Worm (Caenorhabditis elegans) whole organism, L2 larva: ENCODE measurements around the gene dmsr-1.

Experiments used
- C34F6.9 ChIP-seq: fragments of 150-350 bp; optimal IDR thresholded peaks from 2 replicates; lab custom pipeline; 2014; ENCODE audit warnings: missing biosample characterization, missing genetic modification characterization
- F13H6.1 ChIP-seq: sonication (generic microtip); optimal IDR thresholded peaks from 2 replicates; lab custom pipeline; 2016; ENCODE audit warnings: missing genetic modification characterization, missing compliant biosample characterization
- ZK546.5 ChIP-seq: sonication (generic microtip); optimal IDR thresholded peaks from 2 replicates; lab custom pipeline; 2017; ENCODE audit warnings: missing biosample characterization, missing genetic modification characterization
- alr-1 ChIP-seq: fragments of 150-350 bp; optimal IDR thresholded peaks from 2 replicates; lab custom pipeline; 2014; ENCODE audit warnings: missing biosample characterization, missing genetic modification characterization
- ama-1 ChIP-seq: fragments of 150-350 bp; optimal IDR thresholded peaks from 2 replicates; lab custom pipeline; 2018; ENCODE audit warnings: inconsistent platforms
- blmp-1 ChIP-seq: sonication (generic microtip); optimal IDR thresholded peaks from 2 replicates; lab custom pipeline; 2017; ENCODE audit warnings: missing genetic modification characterization, mild to moderate bottlenecking, missing compliant biosample characterization, antibody characterized with exemption, moderate library complexity; ENCODE audit not compliant: insufficient read depth
- ceh-82 ChIP-seq: fragments of 150-350 bp; optimal IDR thresholded peaks from 2 replicates; lab custom pipeline; 2014; ENCODE audit warnings: missing biosample characterization, missing genetic modification characterization
- dmd-4 ChIP-seq: sonication (generic microtip); optimal IDR thresholded peaks from 2 replicates; lab custom pipeline; 2017; ENCODE audit warnings: missing biosample characterization, missing genetic modification characterization
- egl-27 ChIP-seq: sonication (generic microtip); optimal IDR thresholded peaks from 3 replicates; lab custom pipeline; 2017; ENCODE audit warnings: missing biosample characterization, missing genetic modification reagents, missing genetic modification characterization
- gmeb-1 ChIP-seq: fragments of 150-350 bp; optimal IDR thresholded peaks from 2 replicates; lab custom pipeline; 2014; ENCODE audit warnings: missing biosample characterization, missing genetic modification characterization
- lin-13 ChIP-seq: fragments of 150-350 bp; optimal IDR thresholded peaks from 2 replicates; lab custom pipeline; 2014; ENCODE audit warnings: missing biosample characterization, missing genetic modification reagents, missing genetic modification characterization
- lin-39 ChIP-seq: fragments of 150-350 bp; optimal IDR thresholded peaks from 2 replicates; lab custom pipeline; 2014; ENCODE audit warnings: missing biosample characterization, missing genetic modification reagents, missing genetic modification characterization
- lsy-2 ChIP-seq, 2 experiments: fragments of 150-350 bp in 1 of 2; sonication (generic microtip) in 1 of 2; optimal IDR thresholded peaks; 2 replicates each; lab custom pipeline; 2014 to 2017; ENCODE audit warnings: missing biosample characterization in 2 of 2, missing genetic modification characterization in 2 of 2
- mab-5 ChIP-seq: fragments of 150-350 bp; optimal IDR thresholded peaks from 2 replicates; lab custom pipeline; 2014; ENCODE audit warnings: missing biosample characterization, missing genetic modification characterization
- mbf-1 ChIP-seq: sonication (generic microtip); optimal IDR thresholded peaks from 2 replicates; lab custom pipeline; 2017; ENCODE audit warnings: missing biosample characterization, missing genetic modification characterization
- mdl-1 ChIP-seq, 2 experiments: fragments of 150-350 bp in 1 of 2; sonication (generic microtip) in 1 of 2; optimal IDR thresholded peaks; 2 replicates each; lab custom pipeline; 2017; ENCODE audit warnings: missing biosample characterization in 2 of 2, missing genetic modification characterization in 2 of 2
- nhr-129 ChIP-seq: fragments of 150-350 bp; optimal IDR thresholded peaks from 2 replicates; lab custom pipeline; 2014; ENCODE audit warnings: missing biosample characterization, missing genetic modification characterization
- nhr-21 ChIP-seq: fragments of 150-350 bp; optimal IDR thresholded peaks from 2 replicates; lab custom pipeline; 2014; ENCODE audit warnings: missing biosample characterization, missing genetic modification characterization
- nhr-237 ChIP-seq: fragments of 150-350 bp; optimal IDR thresholded peaks from 2 replicates; lab custom pipeline; 2014; ENCODE audit warnings: missing biosample characterization, missing genetic modification characterization
- nhr-25 ChIP-seq: fragments of 150-350 bp; sonication (generic microtip); optimal IDR thresholded peaks from 3 replicates; lab custom pipeline; 2014; ENCODE audit warnings: missing biosample characterization, missing genetic modification characterization
- nhr-6 ChIP-seq: fragments of 150-350 bp; optimal IDR thresholded peaks from 2 replicates; lab custom pipeline; 2014; ENCODE audit warnings: missing biosample characterization, missing genetic modification characterization
- sem-4 ChIP-seq: fragments of 150-350 bp; optimal IDR thresholded peaks from 2 replicates; lab custom pipeline; 2014; ENCODE audit warnings: missing biosample characterization, missing genetic modification reagents, missing genetic modification characterization
- sma-3 ChIP-seq: sonication (generic microtip); optimal IDR thresholded peaks from 2 replicates; lab custom pipeline; 2016; ENCODE audit warnings: missing genetic modification reagents, missing genetic modification characterization, missing compliant biosample characterization
- sma-9 ChIP-seq, 2 experiments: fragments of 150-350 bp in 1 of 2; sonication (generic microtip) in 1 of 2; optimal IDR thresholded peaks; 2 replicates each; lab custom pipeline; 2014 to 2016; ENCODE audit warnings: missing genetic modification characterization in 2 of 2, mild to moderate bottlenecking in 1 of 2, missing biosample characterization in 1 of 2, missing compliant biosample characterization in 1 of 2, missing genetic modification reagents in 1 of 2, moderate library complexity in 1 of 2
- snpc-4 ChIP-seq: fragments of 150-350 bp; optimal IDR thresholded peaks from 2 replicates; lab custom pipeline; 2014; ENCODE audit warnings: missing biosample characterization, missing genetic modification characterization
- unc-55 ChIP-seq: fragments of 150-350 bp; sonication (generic microtip); optimal IDR thresholded peaks from 3 replicates; lab custom pipeline; 2014; ENCODE audit warnings: missing biosample characterization, missing genetic modification reagents, missing genetic modification characterization
- zag-1 ChIP-seq: fragments of 150-350 bp; optimal IDR thresholded peaks from 2 replicates; lab custom pipeline; 2014; ENCODE audit warnings: missing biosample characterization, missing genetic modification characterization
- ztf-1 ChIP-seq: fragments of 200-800 bp; sonication (Bioruptor generic); conservative IDR thresholded peaks from 2 replicates; pipeline ENCODE4 v1.3.6; 2022; ENCODE audit warnings: missing genetic modification characterization, missing compliant biosample characterization
- ztf-11 ChIP-seq: sonication (generic microtip); optimal IDR thresholded peaks from 2 replicates; lab custom pipeline; 2017; ENCODE audit warnings: missing biosample characterization, missing genetic modification characterization
- ztf-4 ChIP-seq: fragments of 150-350 bp; optimal IDR thresholded peaks from 2 replicates; lab custom pipeline; 2014; ENCODE audit warnings: missing biosample characterization, missing genetic modification characterization

Gene dmsr-1

DNA sequence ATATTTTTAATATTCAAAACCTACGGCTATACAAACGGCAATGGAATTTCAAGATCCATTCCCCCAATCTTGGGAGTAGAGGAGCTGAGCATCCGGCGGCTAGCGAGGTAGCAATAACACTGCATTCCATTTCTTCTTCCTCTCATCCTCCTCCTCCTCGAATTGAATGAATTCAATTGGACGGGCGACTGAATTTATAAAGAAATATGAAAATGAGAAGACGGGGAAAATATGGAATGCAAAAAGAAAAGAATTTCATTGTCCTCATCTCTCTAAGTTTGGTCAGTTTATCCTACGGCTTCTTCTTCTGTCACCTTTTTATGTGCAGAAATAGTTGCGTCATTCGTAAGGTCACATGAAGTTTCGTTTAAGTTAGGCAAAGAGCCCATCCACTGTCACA lies 2.2 kb upstream of the dmsr-1 start:
- TF ChIP-seq dmd-4 (tag; lab: Kevin White, UChicago) (no peak), ama-1 (lab: Kevin White, UChicago) (no peak), snpc-4 (tag; lab: Kevin White, UChicago) (no peak), sma-9 (GFP tag; optimal IDR thresholded peaks at IDR 0.05; lab: Kevin White, UChicago) (no peak), sma-9 (tag; optimal IDR thresholded peaks at IDR 0.05; lab: Kevin White, UChicago) (no peak)
- TF ChIP-seq, all 48 proteins: peak for 0

DNA sequence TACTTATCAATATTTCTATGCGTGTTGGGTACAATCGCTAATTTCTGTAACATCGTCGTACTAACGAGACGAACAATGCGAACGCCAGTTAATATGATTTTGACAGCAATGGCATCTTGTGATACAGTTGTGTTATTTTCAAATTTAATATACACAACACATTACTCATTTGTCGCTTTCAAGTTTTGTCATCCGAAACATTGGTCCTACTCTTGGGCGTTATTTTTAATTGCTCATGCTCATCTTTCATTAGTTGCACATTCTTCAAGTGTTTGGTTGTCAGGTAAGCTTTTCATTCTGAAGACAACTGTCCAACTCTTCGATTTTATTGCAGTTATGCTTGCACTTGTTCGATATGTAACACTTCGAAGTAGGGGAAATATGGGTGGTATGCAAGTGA lies 638 bp downstream of the dmsr-1 start:
- TF ChIP-seq F13H6.1 (tag; lab: Kevin White, UChicago), result no peak
- no peak for TF ChIP-seq nhr-237 (tag; lab: Kevin White, UChicago)
- no peak for TF ChIP-seq ztf-11 (tag; lab: Kevin White, UChicago)
- no peak for TF ChIP-seq lsy-2 (tag; optimal IDR thresholded peaks at IDR 0.05; lab: Kevin White, UChicago)
- no peak for TF ChIP-seq ceh-82 (tag; lab: Kevin White, UChicago)
- TF ChIP-seq blmp-1 (tag; lab: Kevin White, UChicago), result no peak
- no peak for TF ChIP-seq gmeb-1 (tag; lab: Kevin White, UChicago)
- TF ChIP-seq ztf-1 (GFP tag; lab: Robert Waterston, UW), result no peak

DNA sequence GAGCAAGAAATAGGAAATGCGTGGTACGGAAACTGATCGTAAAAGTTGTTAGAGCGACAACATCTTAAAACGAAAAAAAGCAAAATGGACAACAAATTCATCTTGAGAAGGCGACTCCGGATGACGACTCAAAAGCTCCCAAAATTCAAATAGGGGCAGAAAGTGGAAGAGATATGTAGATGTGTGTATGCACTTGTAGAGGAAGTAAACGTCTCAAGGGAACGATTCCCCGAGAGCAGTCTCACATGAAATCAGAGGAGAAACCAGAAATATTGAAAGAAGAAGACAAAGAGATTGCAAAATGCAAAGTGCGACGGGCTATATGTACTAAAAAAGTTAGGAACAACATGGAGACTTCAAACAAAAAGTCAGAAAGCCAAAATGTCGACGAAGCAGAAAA lies 4.9 kb downstream of the dmsr-1 start, which contains the start of gene F57B7.2:
TSS of gene F57B7.2 (minus strand) at position 101 of the 400 bp plus-strand sequence.
- peak; percentile 2 for TF ChIP-seq mab-5
- TF ChIP-seq lsy-2 (tag; optimal IDR thresholded peaks at IDR 0.05; lab: Kevin White, UChicago), result no peak
- peak; percentile 7 for TF ChIP-seq sma-9 (GFP tag; optimal IDR thresholded peaks at IDR 0.05; lab: Kevin White, UChicago)
- no peak for TF ChIP-seq sma-9 (tag; optimal IDR thresholded peaks at IDR 0.05; lab: Kevin White, UChicago)
- TF ChIP-seq nhr-21 (tag; lab: Kevin White, UChicago), result no peak

ce11 chrV:11445375-11445774 lies 6.8 kb downstream of the dmsr-1 start:
- no peak for TF ChIP-seq snpc-4 (tag; lab: Kevin White, UChicago)
- no peak for TF ChIP-seq nhr-6 (tag; lab: Kevin White, UChicago)
- peak; percentile 43 for TF ChIP-seq C34F6.9 (tag; lab: Kevin White, UChicago)
- peak; percentile 23 for TF ChIP-seq sem-4
- no peak for TF ChIP-seq mbf-1 (tag; lab: Kevin White, UChicago)
- TF ChIP-seq lsy-2 (tag; optimal IDR thresholded peaks at IDR 0.05; lab: Kevin White, UChicago), result peak in 1 of 2 experiments; percentile 5
- no peak for TF ChIP-seq ztf-4 (tag; lab: Kevin White, UChicago)
- no peak for TF ChIP-seq egl-27 (tag; lab: Kevin White, UChicago)
- peak; percentile 61 for TF ChIP-seq unc-55 (GFP tag; lab: Kevin White, UChicago)
- peak; percentile 58 for TF ChIP-seq zag-1 (tag; lab: Kevin White, UChicago)
- peak in 1 of 2 experiments; percentile 29 for TF ChIP-seq mdl-1 (tag; optimal IDR thresholded peaks at IDR 0.05; lab: Kevin White, UChicago)
- peak; percentile 75 for TF ChIP-seq F13H6.1 (tag; lab: Kevin White, UChicago)
- peak; percentile 14 for TF ChIP-seq mab-5
- TF ChIP-seq lin-13, result peak; percentile 22
- TF ChIP-seq ZK546.5 (tag; lab: Kevin White, UChicago), result no peak
- TF ChIP-seq sma-9 (GFP tag; optimal IDR thresholded peaks at IDR 0.05; lab: Kevin White, UChicago), result peak; percentile 14
- TF ChIP-seq sma-9 (tag; optimal IDR thresholded peaks at IDR 0.05; lab: Kevin White, UChicago), result no peak

DNA sequence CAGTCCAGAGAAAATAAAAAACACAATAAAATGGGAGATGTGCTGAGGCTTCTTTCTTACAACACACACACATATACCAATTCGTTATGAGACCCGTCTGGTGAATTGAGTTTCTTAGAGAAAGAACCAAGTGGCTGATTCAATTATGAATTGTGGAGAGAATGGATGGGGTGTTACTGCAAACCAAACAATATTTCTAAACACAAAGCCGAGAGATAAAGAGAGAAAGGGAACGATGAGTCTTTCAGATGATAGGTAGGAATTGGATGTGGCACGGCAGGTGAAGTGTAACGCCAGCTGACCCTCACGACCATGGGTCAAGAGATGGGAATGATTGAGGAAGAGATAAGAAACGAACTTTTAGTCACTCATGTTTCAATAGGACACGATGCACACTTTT lies 7.7 kb downstream of the dmsr-1 start, which contains the start of gene mig-17:
TSS of gene mig-17 (plus strand) at position 389 of the 400 bp plus-strand sequence.
- TF ChIP-seq nhr-129 (peak; percentile 31), F13H6.1 (tag; lab: Kevin White, UChicago) (peak; percentile 56), unc-55 (GFP tag; lab: Kevin White, UChicago) (no peak), sma-9 (GFP tag; optimal IDR thresholded peaks at IDR 0.05; lab: Kevin White, UChicago) (peak; percentile 7), sma-9 (tag; optimal IDR thresholded peaks at IDR 0.05; lab: Kevin White, UChicago) (no peak)

DNA sequence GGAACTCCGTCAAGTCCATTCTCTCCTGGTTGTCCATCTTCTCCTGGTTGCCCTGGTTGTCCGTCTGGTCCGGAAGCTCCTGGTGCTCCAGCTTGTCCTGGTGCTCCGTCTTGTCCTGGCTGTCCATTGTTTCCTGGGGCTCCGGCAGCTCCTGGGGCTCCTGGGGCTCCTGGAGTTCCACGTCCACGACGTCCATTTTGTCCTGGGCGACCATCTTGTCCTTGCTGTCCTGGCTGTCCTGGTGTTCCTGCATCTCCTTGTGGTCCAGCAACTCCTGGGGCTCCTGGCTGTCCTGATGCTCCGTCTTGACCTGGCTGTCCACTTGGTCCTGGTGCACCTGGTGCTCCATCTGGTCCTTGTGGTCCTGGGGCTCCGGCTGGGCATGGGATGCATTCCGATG lies 10.8 kb downstream of the dmsr-1 start:
- TF ChIP-seq ztf-4 (tag; lab: Kevin White, UChicago) (no peak), nhr-6 (tag; lab: Kevin White, UChicago) (no peak), snpc-4 (tag; lab: Kevin White, UChicago) (no peak), dmd-4 (tag; lab: Kevin White, UChicago) (no peak), nhr-25 (tag; lab: Kevin White, UChicago) (no peak), nhr-21 (tag; lab: Kevin White, UChicago) (no peak), lin-39 (no peak), sma-3 (GFP tag; lab: Kevin White, UChicago) (no peak), mdl-1 (tag; optimal IDR thresholded peaks at IDR 0.05; lab: Kevin White, UChicago) (no peak), ztf-11 (tag; lab: Kevin White, UChicago) (no peak), sma-9 (GFP tag; optimal IDR thresholded peaks at IDR 0.05; lab: Kevin White, UChicago) (no peak), sma-9 (tag; optimal IDR thresholded peaks at IDR 0.05; lab: Kevin White, UChicago) (no peak), alr-1 (tag; lab: Kevin White, UChicago) (no peak)
- TF ChIP-seq, all 48 proteins: peak for 0
